Fruit fly (Drosophila melanogaster) whole organism, embryonic: ENCODE results near the gene CG14569.

Source experiments
- Adf1 ChIP-seq: fragments of 200-800 bp; sonication (Bioruptor generic); IDR thresholded peaks from 2 replicates; pipeline ENCODE4 v1.3.6; 2022; ENCODE audit warnings: missing biosample characterization, missing genetic modification characterization
- Aef1 ChIP-seq: fragments of 200-800 bp; sonication (Bioruptor generic); IDR thresholded peaks from 3 replicates; pipeline ENCODE4 v1.3.6; 2022; ENCODE audit warnings: missing biosample characterization, missing genetic modification characterization
- BEAF-32 ChIP-seq: fragments of 200-800 bp; sonication (Bioruptor generic); optimal IDR thresholded peaks from 3 replicates; lab custom pipeline; 2017; ENCODE audit warnings: missing biosample characterization, missing genetic modification characterization, mild to moderate bottlenecking, moderate library complexity, missing genetic modification reagents
- Bgb ChIP-seq: fragments of 200-800 bp; sonication (Bioruptor generic); IDR thresholded peaks from 2 replicates; pipeline ENCODE4 v1.3.6; 2022; ENCODE audit warnings: missing biosample characterization, missing genetic modification characterization; ENCODE audit not compliant: partially characterized antibody
- CG10209 ChIP-seq: fragments of 200-800 bp; sonication (Bioruptor generic); optimal IDR thresholded peaks from 3 replicates; lab custom pipeline; 2017; ENCODE audit warnings: missing biosample characterization, mild to moderate bottlenecking, missing genetic modification characterization, missing genetic modification reagents
- CG10654 ChIP-seq: fragments of 200-800 bp; sonication (Bioruptor generic); optimal IDR thresholded peaks from 2 replicates; lab custom pipeline; 2016; ENCODE audit warnings: missing biosample characterization, missing genetic modification characterization
- CG14441 ChIP-seq: fragments of 200-800 bp; sonication (Bioruptor generic); IDR thresholded peaks from 2 replicates; pipeline ENCODE4 v1.3.6; 2022; ENCODE audit warnings: missing biosample characterization, missing genetic modification characterization
- CG14965 ChIP-seq: fragments of 200-800 bp; sonication (Bioruptor generic); optimal IDR thresholded peaks from 2 replicates; lab custom pipeline; 2016; ENCODE audit warnings: missing biosample characterization, missing genetic modification characterization, borderline replicate concordance
- CG1603 ChIP-seq: fragments of 200-800 bp; sonication (Bioruptor generic); optimal IDR thresholded peaks from 2 replicates; lab custom pipeline; 2019; ENCODE audit warnings: missing biosample characterization, mild to moderate bottlenecking, missing genetic modification characterization, moderate library complexity
- CG16779 ChIP-seq: fragments of 200-800 bp; sonication (Bioruptor generic); IDR thresholded peaks from 2 replicates; pipeline ENCODE4 v1.3.6; 2022; ENCODE audit warnings: missing biosample characterization, missing genetic modification characterization
- CG17186 ChIP-seq: fragments of 200-800 bp; sonication (Bioruptor generic); optimal IDR thresholded peaks from 3 replicates; lab custom pipeline; 2017; ENCODE audit warnings: missing biosample characterization, missing genetic modification reagents, missing genetic modification characterization
- CG1832 ChIP-seq: fragments of 200-800 bp; sonication (Bioruptor generic); optimal IDR thresholded peaks from 2 replicates; lab custom pipeline; 2017; ENCODE audit warnings: missing biosample characterization, mild to moderate bottlenecking, missing genetic modification characterization, inconsistent platforms
- CG2120 ChIP-seq: fragments of 200-800 bp; sonication (Bioruptor generic); optimal IDR thresholded peaks from 3 replicates; lab custom pipeline; 2016; ENCODE audit warnings: missing biosample characterization, missing genetic modification characterization
- CG3065 ChIP-seq: fragments of 200-800 bp; sonication (Bioruptor generic); optimal IDR thresholded peaks from 2 replicates; lab custom pipeline; 2016; ENCODE audit warnings: missing biosample characterization, missing genetic modification characterization
- CG3407 ChIP-seq: fragments of 200-800 bp; sonication (Bioruptor generic); optimal IDR thresholded peaks from 2 replicates; lab custom pipeline; 2018; ENCODE audit warnings: missing biosample characterization, mild to moderate bottlenecking, missing genetic modification characterization
- CG34422 ChIP-seq: fragments of 200-800 bp; sonication (Bioruptor generic); IDR thresholded peaks from 3 replicates; pipeline ENCODE4 v1.3.6; 2022; ENCODE audit warnings: missing biosample characterization, missing genetic modification characterization
- CG3726 ChIP-seq: fragments of 200-800 bp; sonication (Bioruptor generic); IDR thresholded peaks from 3 replicates; pipeline ENCODE4, ENCODE4 v1.3.6; 2022; ENCODE audit warnings: missing biosample characterization, missing genetic modification characterization
- CG3847 ChIP-seq: fragments of 200-800 bp; sonication (Bioruptor generic); IDR thresholded peaks from 2 replicates; pipeline ENCODE4 v1.3.6; 2022; ENCODE audit warnings: missing biosample characterization, missing genetic modification characterization
- CG4282 ChIP-seq: fragments of 200-800 bp; sonication (Bioruptor generic); optimal IDR thresholded peaks from 2 replicates; lab custom pipeline; 2016; ENCODE audit warnings: missing biosample characterization, missing genetic modification characterization
- CG4707 ChIP-seq: fragments of 200-800 bp; sonication (Bioruptor generic); optimal IDR thresholded peaks from 2 replicates; lab custom pipeline; 2018; ENCODE audit warnings: missing biosample characterization, mild to moderate bottlenecking, missing genetic modification characterization, moderate library complexity
- CG4820 ChIP-seq: fragments of 200-800 bp; sonication (Bioruptor generic); optimal IDR thresholded peaks from 3 replicates; lab custom pipeline; 2016; ENCODE audit warnings: missing biosample characterization, missing genetic modification characterization
- CG5180 ChIP-seq: fragments of 200-800 bp; sonication (Bioruptor generic); optimal IDR thresholded peaks from 3 replicates; lab custom pipeline; 2017; ENCODE audit warnings: missing biosample characterization, missing genetic modification characterization, mild to moderate bottlenecking, moderate library complexity, missing genetic modification reagents
- CG7271 ChIP-seq: fragments of 200-800 bp; sonication (Bioruptor generic); optimal IDR thresholded peaks from 2 replicates; lab custom pipeline; 2018; ENCODE audit warnings: missing biosample characterization, mild to moderate bottlenecking, missing genetic modification characterization, moderate library complexity
- CG8765 ChIP-seq: fragments of 200-800 bp; sonication (Bioruptor generic); IDR thresholded peaks from 2 replicates; pipeline ENCODE4 v1.3.6; 2022; ENCODE audit warnings: missing biosample characterization, missing genetic modification characterization
- D19A ChIP-seq: fragments of 200-800 bp; optimal IDR thresholded peaks from 3 replicates; lab custom pipeline; 2019; ENCODE audit warnings: missing biosample characterization, mild to moderate bottlenecking, missing genetic modification characterization, moderate library complexity
- D19B ChIP-seq: fragments of 200-800 bp; sonication (Bioruptor generic); optimal IDR thresholded peaks from 2 replicates; lab custom pipeline; 2017; ENCODE audit warnings: missing biosample characterization, mild to moderate bottlenecking, missing genetic modification characterization
- Dll ChIP-seq: fragments of 200-800 bp; sonication (Bioruptor generic); IDR thresholded peaks from 4 replicates; pipeline ENCODE4 v1.3.6; 2022; ENCODE audit warnings: missing biosample characterization, missing genetic modification characterization; ENCODE audit not compliant: partially characterized antibody
- E2f1 ChIP-seq: fragments of 200-800 bp; sonication (Bioruptor generic); IDR thresholded peaks from 2 replicates; pipeline ENCODE4 v1.3.6; 2022; ENCODE audit warnings: missing biosample characterization, missing genetic modification characterization
- Elba2 ChIP-seq: fragments of 200-800 bp; sonication (Bioruptor generic); optimal IDR thresholded peaks from 3 replicates; lab custom pipeline; 2016; ENCODE audit warnings: missing biosample characterization, missing genetic modification characterization
- H2.0 ChIP-seq: fragments of 200-800 bp; sonication (Bioruptor generic); IDR thresholded peaks from 2 replicates; pipeline ENCODE4 v1.3.6; 2022; ENCODE audit warnings: missing biosample characterization, missing genetic modification characterization
- Lhr ChIP-seq: fragments of 200-800 bp; sonication (Bioruptor generic); optimal IDR thresholded peaks from 3 replicates; lab custom pipeline; 2017; ENCODE audit warnings: mild to moderate bottlenecking, missing biosample characterization, missing genetic modification reagents, missing genetic modification characterization
- Neu2 ChIP-seq: fragments of 200-800 bp; sonication (Bioruptor generic); optimal IDR thresholded peaks from 3 replicates; lab custom pipeline; 2016; ENCODE audit warnings: missing biosample characterization, missing genetic modification characterization, borderline replicate concordance
- Nf-YB ChIP-seq: fragments of 200-800 bp; sonication (Bioruptor generic); optimal IDR thresholded peaks from 3 replicates; lab custom pipeline; 2019; ENCODE audit warnings: missing biosample characterization, mild to moderate bottlenecking, missing genetic modification characterization, moderate library complexity
- btn ChIP-seq: fragments of 200-800 bp; sonication (Bioruptor generic); optimal IDR thresholded peaks from 2 replicates; lab custom pipeline; 2016; ENCODE audit warnings: missing biosample characterization, missing genetic modification characterization
- dati ChIP-seq: fragments of 200-800 bp; sonication (Bioruptor generic); IDR thresholded peaks from 2 replicates; pipeline ENCODE4 v1.3.6; 2022; ENCODE audit warnings: missing biosample characterization, missing genetic modification characterization
- dmrt99B ChIP-seq: fragments of 200-800 bp; sonication (Bioruptor generic); optimal IDR thresholded peaks from 2 replicates; lab custom pipeline; 2018; ENCODE audit warnings: missing biosample characterization, mild to moderate bottlenecking, missing genetic modification characterization, moderate library complexity
- eve ChIP-seq, 2 experiments: fragments of >200 bp; optimal IDR thresholded peaks; 2 replicates each; lab custom pipeline; 2017; ENCODE audit warnings: missing biosample characterization in 2 of 2, missing genetic modification characterization in 2 of 2
- fru ChIP-seq: fragments of >200 bp; optimal IDR thresholded peaks from 2 replicates; lab custom pipeline; 2017
- gt ChIP-seq: fragments of 200-800 bp; sonication (Bioruptor generic); IDR thresholded peaks from 2 replicates; pipeline ENCODE4 v1.3.6; 2022; ENCODE audit warnings: missing biosample characterization, missing genetic modification characterization
- hkb ChIP-seq, 2 experiments: fragments of 200-800 bp in 1 of 2; fragments of >200 bp in 1 of 2; sonication (Bioruptor generic) in 1 of 2; IDR thresholded peaks in 1 of 2; optimal IDR thresholded peaks in 1 of 2; 2 replicates each; pipeline versions ENCODE4 v1.3.6 to Lab custom; 2017 to 2022; ENCODE audit warnings: missing biosample characterization in 1 of 2, missing genetic modification characterization in 1 of 2
- insv ChIP-seq, 2 experiments: fragments of 200-800 bp; sonication (Bioruptor generic); optimal IDR thresholded peaks; 3 replicates each; lab custom pipeline; 2016 to 2018; ENCODE audit warnings: missing biosample characterization in 2 of 2, missing genetic modification characterization in 2 of 2
- maf-S ChIP-seq: fragments of 200-800 bp; sonication (Bioruptor generic); optimal IDR thresholded peaks from 2 replicates; lab custom pipeline; 2016; ENCODE audit warnings: missing biosample characterization, missing genetic modification characterization
- mam ChIP-seq: fragments of 200-800 bp; sonication (Bioruptor generic); optimal IDR thresholded peaks from 3 replicates; lab custom pipeline; 2016; ENCODE audit warnings: missing biosample characterization, missing genetic modification characterization
- oc ChIP-seq: fragments of 200-800 bp; sonication (Bioruptor generic); optimal IDR thresholded peaks from 2 replicates; lab custom pipeline; 2018; ENCODE audit warnings: missing biosample characterization, mild to moderate bottlenecking, missing genetic modification characterization, moderate library complexity
- p53 ChIP-seq: fragments of 200-800 bp; sonication (Bioruptor generic); optimal IDR thresholded peaks from 2 replicates; lab custom pipeline; 2016; ENCODE audit warnings: missing biosample characterization, missing genetic modification characterization
- phol ChIP-seq: fragments of 200-800 bp; sonication (Bioruptor generic); optimal IDR thresholded peaks from 3 replicates; lab custom pipeline; 2018; ENCODE audit warnings: missing biosample characterization, mild to moderate bottlenecking, missing genetic modification characterization, moderate library complexity
- ssp ChIP-seq: fragments of 200-800 bp; sonication (Bioruptor generic); IDR thresholded peaks from 2 replicates; pipeline ENCODE4 v1.3.6; 2022; ENCODE audit warnings: missing biosample characterization, missing genetic modification characterization
- tna ChIP-seq: fragments of 200-800 bp; sonication (Bioruptor generic); IDR thresholded peaks from 2 replicates; pipeline ENCODE4 v1.3.6; 2022; ENCODE audit warnings: missing biosample characterization, missing genetic modification characterization; ENCODE audit not compliant: partially characterized antibody
- usp ChIP-seq: fragments of >200 bp; optimal IDR thresholded peaks from 2 replicates; lab custom pipeline; 2017; ENCODE audit warnings: missing biosample characterization, missing genetic modification characterization
- wdn ChIP-seq: fragments of 200-800 bp; sonication (Bioruptor generic); IDR thresholded peaks from 2 replicates; pipeline ENCODE4 v1.3.6; 2022; ENCODE audit warnings: missing biosample characterization, missing genetic modification characterization

Gene CG14569

DNA sequence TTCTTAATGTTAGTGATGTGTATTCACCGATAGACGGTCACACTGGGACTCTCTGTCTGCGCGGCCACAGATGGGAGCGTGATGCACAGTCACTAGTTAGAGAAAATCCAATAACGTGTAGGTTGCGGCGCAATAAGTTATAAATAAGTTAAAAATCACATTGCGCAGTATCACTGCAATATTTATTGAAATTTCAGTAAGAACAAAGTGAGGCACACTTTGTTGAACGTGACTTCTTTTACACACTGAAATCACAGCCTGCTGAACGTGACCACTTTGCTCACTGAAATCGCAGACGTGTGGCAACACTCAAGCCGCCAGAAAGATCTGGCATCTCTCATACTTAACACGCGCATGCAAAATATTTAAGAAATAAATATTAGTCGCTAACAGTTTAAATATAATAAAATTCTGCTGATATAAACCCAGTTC, 2.7 kb downstream of the CG14569 start, which contains the start of the genes CG11247 and Polr2H (continued):
- peak; percentile 83; the same call in 2 of the 3 replicates for TF ChIP-seq CG3726
- peak; percentile 12 for TF ChIP-seq CG5180 (GFP tag; lab: Kevin White, UChicago)
- peak; percentile 10; the same call in 1 of the 2 replicates for TF ChIP-seq tna (GFP tag; lab: Robert Waterston, UW)
- peak; percentile 63 for TF ChIP-seq CG16779 (GFP tag; lab: Robert Waterston, UW)
- TF ChIP-seq ssp, result peak; percentile 93
- TF ChIP-seq phol (tag; lab: Kevin White, UChicago), result peak; percentile 94
- TF ChIP-seq maf-S (GFP tag; lab: Kevin White, UChicago), result peak; percentile 93
- TF ChIP-seq insv (GFP tag; optimal IDR thresholded peaks at IDR 0.05; lab: Kevin White, UChicago), result peak in 1 of 2 experiments; percentile 47
- peak; percentile 87 for TF ChIP-seq E2f1 (GFP tag; lab: Robert Waterston, UW)
- peak; percentile 86 for TF ChIP-seq wdn
- TF ChIP-seq CG34422 (GFP tag; lab: Robert Waterston, UW), result peak; percentile 93
- TF ChIP-seq H2.0 (GFP tag; lab: Robert Waterston, UW), result peak; percentile 89
- TF ChIP-seq CG3847 (GFP tag; lab: Robert Waterston, UW), result peak; percentile 95
- peak; percentile 96 for TF ChIP-seq CG1603 (tag; lab: Kevin White, UChicago)
- TF ChIP-seq Lhr (GFP tag; lab: Kevin White, UChicago), result peak; percentile 83
- TF ChIP-seq CG4707 (GFP tag; lab: Kevin White, UChicago), result no peak
- TF ChIP-seq CG7271, result peak; percentile 60
- peak; percentile 67 for TF ChIP-seq Adf1 (GFP tag; lab: Robert Waterston, UW)
- peak; percentile 85 for TF ChIP-seq CG4282
- TF ChIP-seq D19B (GFP tag; lab: Kevin White, UChicago), result peak; percentile 67
- TF ChIP-seq CG3065 (GFP tag; lab: Kevin White, UChicago), result peak; percentile 84
- no peak for TF ChIP-seq usp (GFP tag; lab: Kevin White, UChicago)
- TF ChIP-seq btn (GFP tag; lab: Kevin White, UChicago), result peak; percentile 78
- peak; percentile 93 for TF ChIP-seq CG10654
- peak; percentile 50 for TF ChIP-seq CG3407 (GFP tag; lab: Kevin White, UChicago)
- TF ChIP-seq CG8765 (GFP tag; lab: Robert Waterston, UW), result peak; percentile 89
- peak; percentile 67 for TF ChIP-seq Bgb (GFP tag; lab: Robert Waterston, UW)
- TF ChIP-seq hkb (optimal IDR thresholded peaks at IDR 0.05; lab: Kevin White, UChicago), result peak; percentile 73
- peak; percentile 76 for TF ChIP-seq hkb (GFP tag; IDR thresholded peaks at IDR 0.05; lab: Robert Waterston, UW)
- TF ChIP-seq CG2120, result peak; percentile 97
- TF ChIP-seq CG17186 (GFP tag; lab: Kevin White, UChicago), result peak; percentile 97
- TF ChIP-seq Aef1 (GFP tag; lab: Robert Waterston, UW), result peak; percentile 95
- TF ChIP-seq p53 (GFP tag; lab: Kevin White, UChicago), result peak; percentile 87
- TF ChIP-seq oc, result peak; percentile 59
- TF ChIP-seq fru, result no peak
- TF ChIP-seq dmrt99B (tag; lab: Kevin White, UChicago), result peak; percentile 72
- TF ChIP-seq CG4820, result peak; percentile 91
- TF ChIP-seq Dll, result peak; percentile 87
- TF ChIP-seq D19A (tag; lab: Kevin White, UChicago), result peak; percentile 58
- TF ChIP-seq CG14441 (GFP tag; lab: Robert Waterston, UW), result peak; percentile 94
- TF ChIP-seq mam (GFP tag; lab: Kevin White, UChicago), result peak; percentile 98
- TF ChIP-seq CG14965 (GFP tag; lab: Kevin White, UChicago), result peak; percentile 42
- no peak for TF ChIP-seq CG1832 (GFP tag; lab: Kevin White, UChicago)
- TF ChIP-seq BEAF-32 (GFP tag; lab: Kevin White, UChicago), result peak; percentile 93
- peak; percentile 89 for TF ChIP-seq gt (GFP tag; lab: Robert Waterston, UW)
- peak; percentile 79 for TF ChIP-seq Elba2 (GFP tag; lab: Kevin White, UChicago)
- TF ChIP-seq CG10209 (GFP tag; lab: Kevin White, UChicago), result peak; percentile 86
- peak; percentile 52 for TF ChIP-seq Nf-YB
- TF ChIP-seq dati, result peak; percentile 64; the same call in 1 of the 2 replicates
- peak in 1 of 2 experiments; percentile 77 for TF ChIP-seq eve (GFP tag; optimal IDR thresholded peaks at IDR 0.05; lab: Kevin White, UChicago)
- TF ChIP-seq Neu2 (GFP tag; lab: Kevin White, UChicago), result peak; percentile 81
